Fruit fly (Drosophila melanogaster) whole organism, embryonic: Measurements from ENCODE around the gene Ugt305A1.

Experiments used
- Atf6 ChIP-seq: fragments of 200-800 bp; sonication (Bioruptor generic); IDR thresholded peaks from 2 replicates; pipeline ENCODE4 v1.3.6; 2022; ENCODE audit warnings: missing biosample characterization, missing genetic modification characterization
- Blimp-1 ChIP-seq: fragments of 200-800 bp; sonication (Bioruptor generic); optimal IDR thresholded peaks from 3 replicates; lab custom pipeline; 2018; ENCODE audit warnings: missing biosample characterization, missing genetic modification characterization, mild to moderate bottlenecking, moderate library complexity, missing genetic modification reagents
- CG10462 ChIP-seq: fragments of 200-800 bp; sonication (Bioruptor generic); optimal IDR thresholded peaks from 2 replicates; lab custom pipeline; 2016; ENCODE audit warnings: missing biosample characterization, missing genetic modification characterization
- CG11456 ChIP-seq: fragments of 200-800 bp; sonication (Bioruptor generic); IDR thresholded peaks from 3 replicates; pipeline ENCODE4 v1.3.6; 2022; ENCODE audit warnings: missing biosample characterization, missing genetic modification characterization
- CG14014 ChIP-seq: fragments of 200-800 bp; sonication (Bioruptor generic); IDR thresholded peaks from 2 replicates; pipeline ENCODE4 v1.3.6; 2022; ENCODE audit warnings: missing biosample characterization, missing genetic modification characterization
- CG15601 ChIP-seq: fragments of 200-800 bp; sonication (Bioruptor generic); optimal IDR thresholded peaks from 3 replicates; lab custom pipeline; 2019; ENCODE audit warnings: missing biosample characterization, mild to moderate bottlenecking, missing genetic modification characterization, moderate library complexity
- CG17568 ChIP-seq: fragments of 200-800 bp; sonication (Bioruptor generic); optimal IDR thresholded peaks from 2 replicates; lab custom pipeline; 2018; ENCODE audit warnings: missing biosample characterization, mild to moderate bottlenecking, missing genetic modification characterization, moderate library complexity
- CG17912 ChIP-seq: fragments of 200-800 bp; sonication (Bioruptor generic); optimal IDR thresholded peaks from 2 replicates; lab custom pipeline; 2018; ENCODE audit warnings: missing biosample characterization, mild to moderate bottlenecking, missing genetic modification characterization
- CG1792 ChIP-seq: fragments of 200-800 bp; sonication (Bioruptor generic); optimal IDR thresholded peaks from 2 replicates; lab custom pipeline; 2016; ENCODE audit warnings: missing biosample characterization, missing genetic modification characterization
- CG2120 ChIP-seq: fragments of 200-800 bp; sonication (Bioruptor generic); optimal IDR thresholded peaks from 3 replicates; lab custom pipeline; 2016; ENCODE audit warnings: missing biosample characterization, missing genetic modification characterization
- CG2129 ChIP-seq: fragments of 200-800 bp; sonication (Bioruptor generic); IDR thresholded peaks from 2 replicates; pipeline ENCODE4 v1.3.6; 2022; ENCODE audit warnings: missing biosample characterization, missing genetic modification characterization; ENCODE audit not compliant: partially characterized antibody
- CG2202 ChIP-seq: fragments of 200-800 bp; sonication (Bioruptor generic); optimal IDR thresholded peaks from 2 replicates; lab custom pipeline; 2018; ENCODE audit warnings: missing biosample characterization, mild to moderate bottlenecking, missing genetic modification characterization
- CG30431 ChIP-seq: fragments of 200-800 bp; sonication (Bioruptor generic); optimal IDR thresholded peaks from 2 replicates; lab custom pipeline; 2017; ENCODE audit warnings: missing biosample characterization, missing genetic modification characterization
- CG31365 ChIP-seq: fragments of 200-800 bp; sonication (Bioruptor generic); optimal IDR thresholded peaks from 2 replicates; lab custom pipeline; 2018; ENCODE audit warnings: missing biosample characterization, mild to moderate bottlenecking, missing genetic modification characterization
- CG31441 ChIP-seq: fragments of 200-800 bp; sonication (Bioruptor generic); IDR thresholded peaks from 2 replicates; pipeline ENCODE4 v1.3.6; 2022; ENCODE audit warnings: missing biosample characterization, missing genetic modification characterization
- CG33557 ChIP-seq: fragments of 200-800 bp; sonication (Bioruptor generic); optimal IDR thresholded peaks from 2 replicates; lab custom pipeline; 2019; ENCODE audit warnings: missing biosample characterization, mild to moderate bottlenecking, missing genetic modification characterization, moderate library complexity
- CG3407 ChIP-seq: fragments of 200-800 bp; sonication (Bioruptor generic); optimal IDR thresholded peaks from 2 replicates; lab custom pipeline; 2018; ENCODE audit warnings: missing biosample characterization, mild to moderate bottlenecking, missing genetic modification characterization
- CG34422 ChIP-seq: fragments of 200-800 bp; sonication (Bioruptor generic); IDR thresholded peaks from 3 replicates; pipeline ENCODE4 v1.3.6; 2022; ENCODE audit warnings: missing biosample characterization, missing genetic modification characterization
- CG4617 ChIP-seq: fragments of 200-800 bp; sonication (Bioruptor generic); optimal IDR thresholded peaks from 3 replicates; lab custom pipeline; 2016; ENCODE audit warnings: missing biosample characterization, missing genetic modification characterization, borderline replicate concordance
- CG4707 ChIP-seq: fragments of 200-800 bp; sonication (Bioruptor generic); optimal IDR thresholded peaks from 2 replicates; lab custom pipeline; 2018; ENCODE audit warnings: missing biosample characterization, mild to moderate bottlenecking, missing genetic modification characterization, moderate library complexity
- CG5953 ChIP-seq: fragments of 200-800 bp; sonication (Bioruptor generic); IDR thresholded peaks from 2 replicates; pipeline ENCODE4 v1.3.6; 2022; ENCODE audit warnings: missing biosample characterization, missing genetic modification characterization
- CG8765 ChIP-seq: fragments of 200-800 bp; sonication (Bioruptor generic); IDR thresholded peaks from 2 replicates; pipeline ENCODE4 v1.3.6; 2022; ENCODE audit warnings: missing biosample characterization, missing genetic modification characterization
- D19A ChIP-seq: fragments of 200-800 bp; optimal IDR thresholded peaks from 3 replicates; lab custom pipeline; 2019; ENCODE audit warnings: missing biosample characterization, mild to moderate bottlenecking, missing genetic modification characterization, moderate library complexity
- Dbx ChIP-seq: fragments of 200-800 bp; sonication (Bioruptor generic); IDR thresholded peaks from 3 replicates; pipeline ENCODE4 v1.3.6; 2022; ENCODE audit warnings: missing biosample characterization, missing genetic modification characterization
- Ets65A ChIP-seq: fragments of 200-800 bp; sonication (Bioruptor generic); peaks from one replicate; lab custom pipeline; 2016; ENCODE audit warnings: missing biosample characterization, missing genetic modification characterization
- Gsc ChIP-seq: fragments of 200-800 bp; sonication (Bioruptor generic); IDR thresholded peaks from 2 replicates; pipeline ENCODE4 v1.3.6; 2022; ENCODE audit warnings: missing biosample characterization, missing genetic modification characterization
- Hmr ChIP-seq: fragments of 200-800 bp; sonication (Bioruptor generic); optimal IDR thresholded peaks from 3 replicates; lab custom pipeline; 2017; ENCODE audit warnings: mild to moderate bottlenecking, missing biosample characterization, missing genetic modification reagents, missing genetic modification characterization
- Max ChIP-seq: fragments of 200-800 bp; sonication (Bioruptor generic); optimal IDR thresholded peaks from 2 replicates; lab custom pipeline; 2016; ENCODE audit warnings: missing biosample characterization, mild to moderate bottlenecking, missing genetic modification characterization
- Mes4 ChIP-seq: fragments of 200-800 bp; sonication (Bioruptor generic); optimal IDR thresholded peaks from 2 replicates; lab custom pipeline; 2016; ENCODE audit warnings: missing biosample characterization, missing genetic modification characterization
- NFAT ChIP-seq: fragments of 200-800 bp; sonication (Bioruptor generic); IDR thresholded peaks from 2 replicates; pipeline ENCODE4 v1.3.6; 2022; ENCODE audit warnings: missing biosample characterization, missing genetic modification characterization
- NfI ChIP-seq: fragments of 200-800 bp; sonication (Bioruptor generic); optimal IDR thresholded peaks from 3 replicates; lab custom pipeline; 2018; ENCODE audit warnings: missing biosample characterization, mild to moderate bottlenecking, missing genetic modification characterization, moderate library complexity
- Oaz ChIP-seq: fragments of 200-800 bp; sonication (Bioruptor generic); IDR thresholded peaks from 2 replicates; pipeline ENCODE4 v1.3.6; 2022; ENCODE audit warnings: missing biosample characterization, missing genetic modification characterization
- Taf1 ChIP-seq: fragments of 200-800 bp; sonication (Bioruptor generic); IDR thresholded peaks from 2 replicates; pipeline ENCODE4 v1.3.6; 2022; ENCODE audit warnings: missing biosample characterization, missing genetic modification characterization
- amos ChIP-seq: fragments of 200-800 bp; sonication (Bioruptor generic); IDR thresholded peaks from 2 replicates; pipeline ENCODE4 v1.3.6; 2022; ENCODE audit warnings: missing biosample characterization, missing genetic modification characterization; ENCODE audit not compliant: partially characterized antibody
- da ChIP-seq: fragments of 200-800 bp; sonication (Bioruptor generic); optimal IDR thresholded peaks from 2 replicates; lab custom pipeline; 2016; ENCODE audit warnings: missing biosample characterization, missing genetic modification characterization
- esg ChIP-seq: fragments of 200-800 bp; sonication (Bioruptor generic); conservative IDR thresholded peaks from 2 replicates; pipeline ENCODE4 v1.3.6; 2022; ENCODE audit warnings: missing biosample characterization, missing genetic modification characterization
- eyg ChIP-seq: fragments of 200-800 bp; sonication (Bioruptor generic); optimal IDR thresholded peaks from 3 replicates; lab custom pipeline; 2016; ENCODE audit warnings: missing biosample characterization, missing genetic modification characterization
- gro ChIP-seq: fragments of 200-800 bp; sonication (Bioruptor generic); optimal IDR thresholded peaks from 2 replicates; lab custom pipeline; 2016; ENCODE audit warnings: missing biosample characterization, missing genetic modification characterization
- hb ChIP-seq: fragments of 200-800 bp; sonication (Bioruptor generic); IDR thresholded peaks from 3 replicates; pipeline ENCODE4 v1.3.6; 2022; ENCODE audit warnings: missing biosample characterization, missing genetic modification characterization; ENCODE audit not compliant: partially characterized antibody
- lab ChIP-seq: fragments of 200-800 bp; sonication (Bioruptor generic); optimal IDR thresholded peaks from 3 replicates; lab custom pipeline; 2017; ENCODE audit warnings: missing biosample characterization, missing genetic modification characterization, mild to moderate bottlenecking, moderate library complexity, missing genetic modification reagents
- nom ChIP-seq: fragments of 200-800 bp; sonication (Bioruptor generic); optimal IDR thresholded peaks from 2 replicates; lab custom pipeline; 2017; ENCODE audit warnings: missing biosample characterization, missing genetic modification characterization, mild to moderate bottlenecking, moderate library complexity, missing genetic modification reagents
- psq ChIP-seq: fragments of 200-800 bp; sonication (Bioruptor generic); optimal IDR thresholded peaks from 2 replicates; lab custom pipeline; 2017; ENCODE audit warnings: missing biosample characterization, missing genetic modification characterization
- run ChIP-seq: fragments of 200-800 bp; sonication (Bioruptor generic); optimal IDR thresholded peaks from 3 replicates; lab custom pipeline; 2018; ENCODE audit warnings: missing biosample characterization, mild to moderate bottlenecking, missing genetic modification characterization
- sens ChIP-seq: fragments of 200-800 bp; sonication (Bioruptor generic); peaks from one replicate; lab custom pipeline; 2016; ENCODE audit warnings: missing biosample characterization, missing genetic modification characterization
- sima ChIP-seq: fragments of 200-800 bp; sonication (Bioruptor generic); optimal IDR thresholded peaks from 2 replicates; lab custom pipeline; 2016; ENCODE audit warnings: missing biosample characterization, missing genetic modification characterization
- slbo ChIP-seq: fragments of 200-800 bp; sonication (Bioruptor generic); IDR thresholded peaks from 2 replicates; pipeline ENCODE4 v1.3.6; 2022; ENCODE audit warnings: missing biosample characterization, missing genetic modification characterization
- sna ChIP-seq: fragments of 200-800 bp; sonication (Bioruptor generic); IDR thresholded peaks from 2 replicates; pipeline ENCODE4 v1.3.6; 2022; ENCODE audit warnings: missing biosample characterization, missing genetic modification characterization; ENCODE audit not compliant: partially characterized antibody
- sob ChIP-seq: fragments of 200-800 bp; sonication (Bioruptor generic); IDR thresholded peaks from 2 replicates; pipeline ENCODE4 v1.3.6; 2022; ENCODE audit warnings: missing biosample characterization, missing genetic modification characterization
- tgo ChIP-seq: fragments of 200-800 bp; sonication (Bioruptor generic); IDR thresholded peaks from 3 replicates; pipeline ENCODE4 v1.3.6; 2022; ENCODE audit warnings: missing biosample characterization, missing genetic modification characterization
- trem ChIP-seq: fragments of 200-800 bp; optimal IDR thresholded peaks from 3 replicates; lab custom pipeline; 2019; ENCODE audit warnings: missing biosample characterization, mild to moderate bottlenecking, missing genetic modification characterization, moderate library complexity
- usp ChIP-seq: fragments of >200 bp; optimal IDR thresholded peaks from 2 replicates; lab custom pipeline; 2017; ENCODE audit warnings: missing biosample characterization, missing genetic modification characterization

The Ugt305A1 gene

dm6 chr3L:4016754-4017153, 42.8 kb upstream of the Ugt305A1 start (continued):
- TF ChIP-seq esg (GFP tag; lab: Robert Waterston, UW) = peak; percentile 60; the same call in 1 of the 2 replicates
- no peak for TF ChIP-seq hb (GFP tag; lab: Robert Waterston, UW)
- TF ChIP-seq sima (GFP tag; lab: Kevin White, UChicago) = no peak
- peak; percentile 60 for TF ChIP-seq trem (tag; lab: Kevin White, UChicago)
- TF ChIP-seq CG17912 (GFP tag; lab: Kevin White, UChicago) = no peak
- peak; percentile 70; the same call in 2 of the 3 replicates for TF ChIP-seq CG11456
- no peak for TF ChIP-seq eyg (GFP tag; lab: Kevin White, UChicago)
- no peak for TF ChIP-seq Taf1 (GFP tag; lab: Robert Waterston, UW)
- TF ChIP-seq CG33557 (GFP tag; lab: Kevin White, UChicago) = peak; percentile 68
- peak; percentile 42; the same call in 1 of the 2 replicates for TF ChIP-seq CG14014 (GFP tag; lab: Robert Waterston, UW)
- TF ChIP-seq CG5953 (GFP tag; lab: Robert Waterston, UW) = peak; percentile 55; the same call in 1 of the 2 replicates
- no peak for TF ChIP-seq gro
- no peak for TF ChIP-seq psq (GFP tag; lab: Kevin White, UChicago)
- peak; percentile 97 for TF ChIP-seq Ets65A (GFP tag; lab: Kevin White, UChicago)
- TF ChIP-seq NfI = peak; percentile 44
- peak; percentile 12 for TF ChIP-seq da (GFP tag; lab: Kevin White, UChicago)
- no peak for TF ChIP-seq CG2129 (GFP tag; lab: Robert Waterston, UW)
- TF ChIP-seq Blimp-1 (GFP tag; lab: Kevin White, UChicago) = peak; percentile 68
- no peak for TF ChIP-seq sna
- peak; percentile 63 for TF ChIP-seq CG4707 (GFP tag; lab: Kevin White, UChicago)
- TF ChIP-seq Oaz (GFP tag; lab: Robert Waterston, UW) = no peak
- TF ChIP-seq Dbx (GFP tag; lab: Robert Waterston, UW) = no peak
- no peak for TF ChIP-seq CG17568 (GFP tag; lab: Kevin White, UChicago)
- TF ChIP-seq Mes4 = peak; percentile 54
- no peak for TF ChIP-seq usp (GFP tag; lab: Kevin White, UChicago)
- TF ChIP-seq Hmr = no peak
- TF ChIP-seq CG10462 (GFP tag; lab: Kevin White, UChicago) = peak; percentile 20
- TF ChIP-seq tgo (GFP tag; lab: Robert Waterston, UW) = peak; percentile 59
- TF ChIP-seq CG30431 (GFP tag; lab: Kevin White, UChicago) = peak; percentile 83
- TF ChIP-seq CG4617 (GFP tag; lab: Kevin White, UChicago) = peak; percentile 16
- no peak for TF ChIP-seq amos
- TF ChIP-seq Gsc (GFP tag; lab: Robert Waterston, UW) = peak; percentile 61; the same call in 1 of the 2 replicates
- no peak for TF ChIP-seq CG1792 (GFP tag; lab: Kevin White, UChicago)
- TF ChIP-seq CG15601 = peak; percentile 65
- 0 out of 2 replicates have a peak, but pooled peaks have one; percentile 31 for TF ChIP-seq NFAT (GFP tag; lab: Robert Waterston, UW)
- TF ChIP-seq sens (GFP tag; lab: Kevin White, UChicago) = peak; percentile 97
- TF ChIP-seq Atf6 (GFP tag; lab: Robert Waterston, UW) = no peak
- TF ChIP-seq CG34422 (GFP tag; lab: Robert Waterston, UW) = peak; percentile 63; the same call in 2 of the 3 replicates
- TF ChIP-seq nom = no peak
- TF ChIP-seq CG2202 (tag; lab: Kevin White, UChicago) = peak; percentile 60
- TF ChIP-seq lab (GFP tag; lab: Kevin White, UChicago) = peak; percentile 29
- TF ChIP-seq D19A = peak; percentile 51
- peak; percentile 75; the same call in 1 of the 2 replicates for TF ChIP-seq CG8765 (GFP tag; lab: Robert Waterston, UW)
- peak; percentile 58 for TF ChIP-seq slbo (GFP tag; lab: Robert Waterston, UW)
- no peak for TF ChIP-seq Max (GFP tag; lab: Kevin White, UChicago)
- TF ChIP-seq CG3407 (GFP tag; lab: Kevin White, UChicago) = peak; percentile 29
- TF ChIP-seq sob (GFP tag; lab: Robert Waterston, UW) = peak; percentile 33; the same call in 1 of the 2 replicates
- TF ChIP-seq CG31365 (tag; lab: Kevin White, UChicago) = peak; percentile 19
- TF ChIP-seq run (tag; lab: Kevin White, UChicago) = no peak
- TF ChIP-seq CG31441 = peak; percentile 60
- TF ChIP-seq CG2120 (GFP tag; lab: Kevin White, UChicago) = no peak
